Fruit fly (Drosophila melanogaster) whole organism, embryonic: ENCODE data around the gene CG14440.

ENCODE experiments used
- Atf6 ChIP-seq: fragments of 200-800 bp; sonication (Bioruptor generic); IDR thresholded peaks from 2 replicates; pipeline ENCODE4 v1.3.6; 2022; ENCODE audit warnings: missing biosample characterization, missing genetic modification characterization
- CG1024 ChIP-seq: fragments of 200-800 bp; sonication (Bioruptor generic); IDR thresholded peaks from 2 replicates; pipeline ENCODE4 v1.3.6; 2022; ENCODE audit warnings: missing biosample characterization, missing genetic modification characterization
- CG10959 ChIP-seq: fragments of 200-800 bp; sonication (Bioruptor generic); IDR thresholded peaks from 2 replicates; pipeline ENCODE4 v1.3.6; 2022; ENCODE audit warnings: missing biosample characterization, missing genetic modification characterization
- CG13624 ChIP-seq: fragments of 200-800 bp; sonication (Bioruptor generic); optimal IDR thresholded peaks from 2 replicates; lab custom pipeline; 2016; ENCODE audit warnings: missing biosample characterization, missing genetic modification characterization
- CG14014 ChIP-seq: fragments of 200-800 bp; sonication (Bioruptor generic); IDR thresholded peaks from 2 replicates; pipeline ENCODE4 v1.3.6; 2022; ENCODE audit warnings: missing biosample characterization, missing genetic modification characterization
- CG14441 ChIP-seq: fragments of 200-800 bp; sonication (Bioruptor generic); IDR thresholded peaks from 2 replicates; pipeline ENCODE4 v1.3.6; 2022; ENCODE audit warnings: missing biosample characterization, missing genetic modification characterization
- CG16779 ChIP-seq: fragments of 200-800 bp; sonication (Bioruptor generic); IDR thresholded peaks from 2 replicates; pipeline ENCODE4 v1.3.6; 2022; ENCODE audit warnings: missing biosample characterization, missing genetic modification characterization
- CG17186 ChIP-seq: fragments of 200-800 bp; sonication (Bioruptor generic); optimal IDR thresholded peaks from 3 replicates; lab custom pipeline; 2017; ENCODE audit warnings: missing biosample characterization, missing genetic modification reagents, missing genetic modification characterization
- CG17385 ChIP-seq: fragments of 200-800 bp; sonication (Bioruptor generic); optimal IDR thresholded peaks from 3 replicates; lab custom pipeline; 2018; ENCODE audit warnings: missing biosample characterization, mild to moderate bottlenecking, missing genetic modification characterization
- CG17568 ChIP-seq: fragments of 200-800 bp; sonication (Bioruptor generic); optimal IDR thresholded peaks from 2 replicates; lab custom pipeline; 2018; ENCODE audit warnings: missing biosample characterization, mild to moderate bottlenecking, missing genetic modification characterization, moderate library complexity
- CG18011 ChIP-seq: fragments of 200-800 bp; sonication (Bioruptor generic); optimal IDR thresholded peaks from 2 replicates; lab custom pipeline; 2017; ENCODE audit warnings: missing biosample characterization, missing genetic modification characterization, mild to moderate bottlenecking, moderate library complexity, missing genotype
- CG18599 ChIP-seq: fragments of 200-800 bp; sonication (Bioruptor generic); optimal IDR thresholded peaks from 3 replicates; lab custom pipeline; 2017; ENCODE audit warnings: missing biosample characterization, missing genetic modification characterization, mild to moderate bottlenecking, moderate library complexity, missing genetic modification reagents
- CG30020 ChIP-seq: fragments of 200-800 bp; optimal IDR thresholded peaks from 2 replicates; lab custom pipeline; 2019; ENCODE audit warnings: missing biosample characterization, mild to moderate bottlenecking, missing genetic modification characterization, moderate library complexity
- CG30431 ChIP-seq: fragments of 200-800 bp; sonication (Bioruptor generic); optimal IDR thresholded peaks from 2 replicates; lab custom pipeline; 2017; ENCODE audit warnings: missing biosample characterization, missing genetic modification characterization
- CG32772 ChIP-seq: fragments of 200-800 bp; sonication (Bioruptor generic); IDR thresholded peaks from 2 replicates; pipeline ENCODE4 v1.3.6; 2022; ENCODE audit warnings: missing biosample characterization, missing genetic modification characterization
- CG3281 ChIP-seq: fragments of 200-800 bp; sonication (Bioruptor generic); optimal IDR thresholded peaks from 3 replicates; lab custom pipeline; 2017; ENCODE audit warnings: missing biosample characterization, mild to moderate bottlenecking, missing genetic modification characterization
- CG33557 ChIP-seq: fragments of 200-800 bp; sonication (Bioruptor generic); optimal IDR thresholded peaks from 2 replicates; lab custom pipeline; 2019; ENCODE audit warnings: missing biosample characterization, mild to moderate bottlenecking, missing genetic modification characterization, moderate library complexity
- CG43689 ChIP-seq: fragments of 200-800 bp; sonication (Bioruptor generic); IDR thresholded peaks from 2 replicates; pipeline ENCODE4 v1.3.6; 2022; ENCODE audit warnings: missing biosample characterization, missing genetic modification characterization
- CG7271 ChIP-seq: fragments of 200-800 bp; sonication (Bioruptor generic); optimal IDR thresholded peaks from 2 replicates; lab custom pipeline; 2018; ENCODE audit warnings: missing biosample characterization, mild to moderate bottlenecking, missing genetic modification characterization, moderate library complexity
- CG8089 ChIP-seq: fragments of 200-800 bp; sonication (Bioruptor generic); optimal IDR thresholded peaks from 3 replicates; lab custom pipeline; 2016; ENCODE audit warnings: missing biosample characterization, missing genetic modification characterization
- CG8924 ChIP-seq: fragments of 200-800 bp; optimal IDR thresholded peaks from 3 replicates; lab custom pipeline; 2019; ENCODE audit warnings: missing biosample characterization, mild to moderate bottlenecking, missing genetic modification characterization, moderate library complexity
- CHES-1-like ChIP-seq: fragments of 200-800 bp; sonication (Bioruptor generic); optimal IDR thresholded peaks from 2 replicates; lab custom pipeline; 2016; ENCODE audit warnings: missing biosample characterization, missing genetic modification characterization
- Chrac-16 ChIP-seq: fragments of 200-800 bp; sonication (Bioruptor generic); optimal IDR thresholded peaks from 3 replicates; lab custom pipeline; 2016; ENCODE audit warnings: missing biosample characterization, missing genetic modification characterization
- D19A ChIP-seq: fragments of 200-800 bp; optimal IDR thresholded peaks from 3 replicates; lab custom pipeline; 2019; ENCODE audit warnings: missing biosample characterization, mild to moderate bottlenecking, missing genetic modification characterization, moderate library complexity
- Eip74EF ChIP-seq, 2 experiments: fragments of 200-800 bp in 1 of 2; fragments of >200 bp in 1 of 2; sonication (Bioruptor generic) in 1 of 2; optimal IDR thresholded peaks; 2 replicates each; lab custom pipeline; 2017 to 2019; ENCODE audit warnings: missing biosample characterization in 2 of 2, missing genetic modification characterization in 2 of 2, mild to moderate bottlenecking in 1 of 2, moderate library complexity in 1 of 2
- Gsc ChIP-seq: fragments of 200-800 bp; sonication (Bioruptor generic); IDR thresholded peaks from 2 replicates; pipeline ENCODE4 v1.3.6; 2022; ENCODE audit warnings: missing biosample characterization, missing genetic modification characterization
- Hr78 ChIP-seq, 2 experiments: fragments of 200-800 bp in 1 of 2; fragments of >200 bp in 1 of 2; sonication (Bioruptor generic) in 1 of 2; optimal IDR thresholded peaks; 2 replicates each; lab custom pipeline; 2017 to 2019; ENCODE audit warnings: missing biosample characterization in 2 of 2, missing genetic modification characterization in 2 of 2, mild to moderate bottlenecking in 1 of 2, moderate library complexity in 1 of 2
- Hsf ChIP-seq: fragments of 200-800 bp; sonication (Bioruptor generic); optimal IDR thresholded peaks from 3 replicates; lab custom pipeline; 2016; ENCODE audit warnings: missing biosample characterization, missing genetic modification characterization
- Max ChIP-seq: fragments of 200-800 bp; sonication (Bioruptor generic); optimal IDR thresholded peaks from 2 replicates; lab custom pipeline; 2016; ENCODE audit warnings: missing biosample characterization, mild to moderate bottlenecking, missing genetic modification characterization
- Meics ChIP-seq: fragments of 200-800 bp; sonication (Bioruptor generic); optimal IDR thresholded peaks from 2 replicates; lab custom pipeline; 2017; ENCODE audit warnings: missing biosample characterization, mild to moderate bottlenecking, missing genetic modification characterization
- Mrtf ChIP-seq: fragments of 200-800 bp; sonication (Bioruptor generic); IDR thresholded peaks from 3 replicates; pipeline ENCODE4 v1.3.6; 2022; ENCODE audit warnings: missing biosample characterization, missing genetic modification characterization
- Nf-YA ChIP-seq: fragments of 200-800 bp; sonication (Bioruptor generic); IDR thresholded peaks from 2 replicates; pipeline ENCODE4 v1.3.6; 2022; ENCODE audit warnings: missing biosample characterization, missing genetic modification characterization
- Oaz ChIP-seq: fragments of 200-800 bp; sonication (Bioruptor generic); IDR thresholded peaks from 2 replicates; pipeline ENCODE4 v1.3.6; 2022; ENCODE audit warnings: missing biosample characterization, missing genetic modification characterization
- Trl ChIP-seq, 3 experiments: fragments of >200 bp in 2 of 3; fragments of 200-800 bp in 1 of 3; sonication (Bioruptor generic) in 1 of 3; optimal IDR thresholded peaks; 2 replicates in 1 of 3; 3 replicates in 2 of 3; lab custom pipeline; 2016 to 2017; ENCODE audit warnings: missing biosample characterization in 1 of 3, missing genetic modification characterization in 1 of 3
- Xrp1 ChIP-seq: fragments of 200-800 bp; sonication (Bioruptor generic); IDR thresholded peaks from 2 replicates; pipeline ENCODE4 v1.3.6; 2022; ENCODE audit warnings: missing biosample characterization, missing genetic modification characterization
- aop ChIP-seq: fragments of 200-800 bp; sonication (Bioruptor generic); IDR thresholded peaks from 2 replicates; pipeline ENCODE4 v1.3.6; 2022; ENCODE audit warnings: missing biosample characterization, missing genetic modification characterization
- ap ChIP-seq: fragments of 200-800 bp; sonication (Bioruptor generic); IDR thresholded peaks from 2 replicates; pipeline ENCODE4 v1.3.6; 2022; ENCODE audit warnings: missing biosample characterization, missing genetic modification characterization
- ara ChIP-seq: fragments of 200-800 bp; sonication (Bioruptor generic); IDR thresholded peaks from 2 replicates; pipeline ENCODE4 v1.3.6; 2022; ENCODE audit warnings: missing biosample characterization, missing genetic modification characterization
- ato ChIP-seq: fragments of 200-800 bp; sonication (Bioruptor generic); IDR thresholded peaks from 2 replicates; pipeline ENCODE4 v1.3.6; 2022; ENCODE audit warnings: missing biosample characterization, missing genetic modification characterization; ENCODE audit not compliant: partially characterized antibody
- dpn ChIP-seq, 2 experiments: fragments of 200-800 bp; sonication (Bioruptor generic); optimal IDR thresholded peaks; 3 replicates each; lab custom pipeline; 2016; ENCODE audit warnings: missing biosample characterization in 2 of 2, missing genetic modification characterization in 2 of 2
- emc ChIP-seq: fragments of 200-800 bp; sonication (Bioruptor generic); optimal IDR thresholded peaks from 2 replicates; lab custom pipeline; 2016; ENCODE audit warnings: missing biosample characterization, missing genetic modification characterization
- lmd ChIP-seq: fragments of 200-800 bp; sonication (Bioruptor generic); IDR thresholded peaks from 2 replicates; pipeline ENCODE4 v1.3.6; 2022; ENCODE audit warnings: missing biosample characterization, missing genetic modification characterization
- nau ChIP-seq: fragments of 200-800 bp; sonication (Bioruptor generic); optimal IDR thresholded peaks from 3 replicates; lab custom pipeline; 2017; ENCODE audit warnings: missing biosample characterization, mild to moderate bottlenecking, missing genetic modification characterization, missing genetic modification reagents
- pan ChIP-seq, 4 experiments: fragments of >200 bp in 3 of 4; fragments of 200-800 bp in 1 of 4; sonication (Bioruptor generic) in 1 of 4; optimal IDR thresholded peaks in 3 of 4; IDR thresholded peaks in 1 of 4; 2 replicates each; pipeline versions ENCODE4 v1.3.6 to Lab custom; 2017 to 2022; ENCODE audit warnings: missing biosample characterization in 2 of 4, missing genetic modification characterization in 2 of 4, mixed read lengths in 1 of 4
- pum ChIP-seq: fragments of 200-800 bp; sonication (Bioruptor generic); optimal IDR thresholded peaks from 2 replicates; lab custom pipeline; 2016; ENCODE audit warnings: missing biosample characterization, missing genetic modification characterization
- rib ChIP-seq: fragments of 200-800 bp; sonication (Bioruptor generic); IDR thresholded peaks from 2 replicates; pipeline ENCODE4 v1.3.6; 2022; ENCODE audit warnings: missing biosample characterization, missing genetic modification characterization
- sd ChIP-seq: fragments of 200-800 bp; sonication (Bioruptor generic); optimal IDR thresholded peaks from 3 replicates; lab custom pipeline; 2018; ENCODE audit warnings: missing biosample characterization, mild to moderate bottlenecking, missing genetic modification characterization, moderate library complexity
- sob ChIP-seq: fragments of 200-800 bp; sonication (Bioruptor generic); IDR thresholded peaks from 2 replicates; pipeline ENCODE4 v1.3.6; 2022; ENCODE audit warnings: missing biosample characterization, missing genetic modification characterization
- tx ChIP-seq: fragments of 200-800 bp; sonication (Bioruptor generic); optimal IDR thresholded peaks from 2 replicates; lab custom pipeline; 2016; ENCODE audit warnings: missing biosample characterization, missing genetic modification characterization

CG14440 gene

DNA sequence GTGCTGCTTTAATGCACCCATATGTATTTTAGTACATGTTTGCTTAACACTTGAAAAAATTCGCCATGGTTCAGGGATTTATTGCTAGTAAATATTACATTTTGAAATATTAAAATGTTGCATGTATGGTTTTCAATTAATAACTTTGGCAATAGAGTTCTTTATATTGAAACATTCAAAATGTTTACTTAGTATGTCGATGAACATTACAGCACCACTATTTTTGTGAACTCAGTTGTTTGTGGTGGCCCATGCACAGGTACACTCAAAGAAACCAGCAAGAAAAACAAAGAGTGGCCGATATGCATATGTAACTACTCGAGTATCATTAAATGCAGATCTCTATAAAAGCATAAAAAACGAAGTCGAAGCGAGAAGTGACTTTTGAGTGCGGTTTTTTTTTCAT lies 3.7 kb upstream of the CG14440 start (continued):
- TF ChIP-seq CG18011 (GFP tag; lab: Kevin White, UChicago) (no peak), CG1024 (GFP tag; lab: Robert Waterston, UW) (0 out of 2 replicates have a peak, but pooled peaks have one; percentile 19), Xrp1 (peak; percentile 82), CG13624 (GFP tag; lab: Kevin White, UChicago) (no peak), pan (optimal IDR thresholded peaks at IDR 0.05; lab: Kevin White, UChicago) (no peak), pan (GFP tag; optimal IDR thresholded peaks at IDR 0.05 in 1 of 2, IDR thresholded peaks at IDR 0.05 in 1 of 2) (peak in 1 of 2 experiments; percentile 73), CG14014 (GFP tag; lab: Robert Waterston, UW) (peak; percentile 31; the same call in 1 of the 2 replicates), CG14441 (GFP tag; lab: Robert Waterston, UW) (peak; percentile 84), CG8089 (GFP tag; lab: Kevin White, UChicago) (peak; percentile 6), CG17186 (GFP tag; lab: Kevin White, UChicago) (peak; percentile 5), D19A (tag; lab: Kevin White, UChicago) (peak; percentile 65), Meics (peak; percentile 49), Hr78 (GFP tag; optimal IDR thresholded peaks at IDR 0.05; lab: Kevin White, UChicago) (peak in 1 of 2 experiments; percentile 41), Oaz (GFP tag; lab: Robert Waterston, UW) (no peak), CG3281 (GFP tag; lab: Kevin White, UChicago) (peak; percentile 15), Gsc (GFP tag; lab: Robert Waterston, UW) (no peak), CG32772 (GFP tag; lab: Robert Waterston, UW) (peak; percentile 65), Max (GFP tag; lab: Kevin White, UChicago) (peak; percentile 33), CG18599 (peak; percentile 46), ato (GFP tag; lab: Robert Waterston, UW) (no peak), CG7271 (tag; lab: Kevin White, UChicago) (no peak), CHES-1-like (GFP tag; lab: Kevin White, UChicago) (peak; percentile 16), CG43689 (GFP tag; lab: Robert Waterston, UW) (0 out of 2 replicates have a peak, but pooled peaks have one; percentile 15), rib (GFP tag; lab: Robert Waterston, UW) (no peak), emc (GFP tag; lab: Kevin White, UChicago) (no peak), lmd (peak; percentile 63), sd (tag; lab: Kevin White, UChicago) (no peak), ap (0 out of 2 replicates have a peak, but pooled peaks have one; percentile 25), Atf6 (GFP tag; lab: Robert Waterston, UW) (peak; percentile 25; the same call in 1 of the 2 replicates), CG8924 (tag; lab: Kevin White, UChicago) (peak; percentile 59), ara (GFP tag; lab: Robert Waterston, UW) (peak; percentile 56; the same call in 1 of the 2 replicates), dpn (GFP tag; optimal IDR thresholded peaks at IDR 0.05; lab: Kevin White, UChicago) (peak; percentile 56 to 63), CG33557 (GFP tag; lab: Kevin White, UChicago) (peak; percentile 67), Trl (optimal IDR thresholded peaks at IDR 0.05; lab: Kevin White, UChicago) (no peak), Trl (GFP tag; optimal IDR thresholded peaks at IDR 0.05; lab: Kevin White, UChicago) (peak; percentile 37), nau (GFP tag; lab: Kevin White, UChicago) (peak; percentile 8), CG16779 (GFP tag; lab: Robert Waterston, UW) (no peak), sob (0 out of 2 replicates have a peak, but pooled peaks have one; percentile 22), CG17385 (GFP tag; lab: Kevin White, UChicago) (peak; percentile 65), CG30020 (tag; lab: Kevin White, UChicago) (peak; percentile 6), Eip74EF (GFP tag; optimal IDR thresholded peaks at IDR 0.05; lab: Kevin White, UChicago) (peak in 1 of 2 experiments; percentile 64), tx (GFP tag; lab: Kevin White, UChicago) (peak; percentile 4), CG30431 (GFP tag; lab: Kevin White, UChicago) (peak; percentile 43), pum (peak; percentile 51), Chrac-16 (peak; percentile 17), CG10959 (GFP tag; lab: Robert Waterston, UW) (peak; percentile 66), Nf-YA (GFP tag; lab: Robert Waterston, UW) (peak; percentile 47; the same call in 1 of the 2 replicates), aop (no peak), CG17568 (GFP tag; lab: Kevin White, UChicago) (no peak), Hsf (GFP tag; lab: Kevin White, UChicago) (peak; percentile 54), Mrtf (no peak)
